Worm (Caenorhabditis elegans) whole organism, L1 larva: ENCODE results near the gene ncs-3.

Source experiments
- C04F5.9 ChIP-seq: sonication (generic microtip); optimal IDR thresholded peaks from 2 replicates; lab custom pipeline; 2016; ENCODE audit warnings: missing genetic modification characterization, missing compliant biosample characterization
- C16A3.4 ChIP-seq: fragments of 150-350 bp; optimal IDR thresholded peaks from 2 replicates; lab custom pipeline; 2014; ENCODE audit warnings: missing biosample characterization, missing genetic modification characterization
- F16B12.6 ChIP-seq: fragments of 150-350 bp; optimal IDR thresholded peaks from 2 replicates; lab custom pipeline; 2014; ENCODE audit warnings: missing biosample characterization, missing genetic modification characterization
- Y116A8C.19 ChIP-seq: sonication (generic microtip); optimal IDR thresholded peaks from 2 replicates; lab custom pipeline; 2016; ENCODE audit warnings: missing compliant biosample characterization, missing genetic modification characterization, borderline replicate concordance
- alr-1 ChIP-seq: fragments of 200-800 bp; sonication (Bioruptor generic); optimal IDR thresholded peaks from 2 replicates; lab custom pipeline; 2018; ENCODE audit warnings: borderline replicate concordance, mild to moderate bottlenecking, missing genetic modification characterization, missing compliant biosample characterization
- blmp-1 ChIP-seq: fragments of 150-350 bp; optimal IDR thresholded peaks from 2 replicates; lab custom pipeline; 2014; ENCODE audit warnings: missing biosample characterization, missing genetic modification characterization
- ceh-82 ChIP-seq, 3 experiments: fragments of 150-350 bp in 1 of 3; sonication (generic microtip) in 2 of 3; optimal IDR thresholded peaks; 2 replicates each; lab custom pipeline; 2014 to 2017; ENCODE audit warnings: missing biosample characterization in 3 of 3, missing genetic modification characterization in 3 of 3
- ceh-90 ChIP-seq: sonication (generic microtip); optimal IDR thresholded peaks from 2 replicates; lab custom pipeline; 2016; ENCODE audit warnings: missing genetic modification characterization, missing compliant biosample characterization
- dpl-1 ChIP-seq, 3 experiments: fragments of 150-350 bp in 2 of 3; sonication (generic microtip) in 1 of 3; optimal IDR thresholded peaks; 2 replicates each; lab custom pipeline; 2014 to 2017; ENCODE audit warnings: missing biosample characterization in 3 of 3, missing genetic modification characterization in 3 of 3, missing genetic modification reagents in 3 of 3
- efl-1 ChIP-seq, 4 experiments: fragments of 150-350 bp; optimal IDR thresholded peaks in 3 of 4; peaks in 1 of 4; 1 replicate in 1 of 4; 2 replicates in 3 of 4; lab custom pipeline; 2014; ENCODE audit warnings: missing biosample characterization in 2 of 4, missing genetic modification characterization in 2 of 4, missing genetic modification reagents in 2 of 4
- efl-3 ChIP-seq: fragments of 200-800 bp; sonication (Bioruptor generic); optimal IDR thresholded peaks from 2 replicates; lab custom pipeline; 2018; ENCODE audit warnings: mild to moderate bottlenecking, missing genetic modification characterization, missing compliant biosample characterization
- egl-27 ChIP-seq, 2 experiments: fragments of 150-350 bp in 1 of 2; sonication (generic microtip); optimal IDR thresholded peaks; 3 replicates each; lab custom pipeline; 2017 to 2018; ENCODE audit warnings: missing biosample characterization in 2 of 2, missing genetic modification characterization in 2 of 2, missing genetic modification reagents in 2 of 2
- elt-2 ChIP-seq: sonication (generic microtip); optimal IDR thresholded peaks from 2 replicates; lab custom pipeline; 2016; ENCODE audit warnings: missing genetic modification characterization, mild to moderate bottlenecking, inconsistent platforms, missing compliant biosample characterization, missing genetic modification reagents
- elt-3 ChIP-seq, 6 experiments: fragments of 150-350 bp in 1 of 6; sonication (generic microtip); optimal IDR thresholded peaks; 2 replicates each; lab custom pipeline; 2017 to 2018; ENCODE audit warnings: missing biosample characterization in 6 of 6, missing genetic modification characterization in 6 of 6, inconsistent platforms in 1 of 6
- ets-5 ChIP-seq: fragments of 200-800 bp; sonication (Bioruptor generic); IDR thresholded peaks from 2 replicates; pipeline ENCODE4 v1.3.6; 2022; ENCODE audit warnings: missing genetic modification characterization, missing compliant biosample characterization
- fkh-10 ChIP-seq: sonication (generic microtip); optimal IDR thresholded peaks from 2 replicates; lab custom pipeline; 2017; ENCODE audit warnings: missing biosample characterization, missing genetic modification reagents, missing genetic modification characterization
- fkh-4 ChIP-seq: sonication (generic microtip); optimal IDR thresholded peaks from 2 replicates; lab custom pipeline; 2016; ENCODE audit warnings: missing compliant biosample characterization, missing genetic modification characterization, borderline replicate concordance
- grh-1 ChIP-seq: fragments of 200-800 bp; sonication (Bioruptor generic); IDR thresholded peaks from 2 replicates; pipeline ENCODE4 v1.3.6; 2022; ENCODE audit warnings: missing genetic modification reagents, missing genetic modification characterization, missing compliant biosample characterization
- hlh-4 ChIP-seq: sonication (generic microtip); optimal IDR thresholded peaks from 2 replicates; lab custom pipeline; 2016; ENCODE audit warnings: mild to moderate bottlenecking, missing genetic modification characterization, missing compliant biosample characterization
- isw-1 ChIP-seq: fragments of 200-800 bp; sonication (Bioruptor generic); IDR thresholded peaks from 2 replicates; pipeline ENCODE4 v1.3.6; 2022; ENCODE audit warnings: missing genetic modification characterization, missing compliant biosample characterization
- lin-13 ChIP-seq: fragments of 150-350 bp; optimal IDR thresholded peaks from 2 replicates; lab custom pipeline; 2014; ENCODE audit warnings: missing biosample characterization, missing genetic modification reagents, missing genetic modification characterization
- lin-14 ChIP-seq: fragments of 200-800 bp; sonication (Bioruptor generic); optimal IDR thresholded peaks from 2 replicates; lab custom pipeline; 2018; ENCODE audit warnings: mild to moderate bottlenecking, missing genetic modification characterization, moderate library complexity, missing compliant biosample characterization
- lin-35 ChIP-seq, 2 experiments: fragments of 150-350 bp; optimal IDR thresholded peaks; 2 replicates each; lab custom pipeline; 2014; ENCODE audit warnings: missing biosample characterization in 2 of 2, missing genetic modification characterization in 2 of 2, missing genetic modification reagents in 2 of 2
- lin-39 ChIP-seq: fragments of 150-350 bp; optimal IDR thresholded peaks from 2 replicates; lab custom pipeline; 2014; ENCODE audit warnings: missing biosample characterization, missing genetic modification reagents, missing genetic modification characterization
- lir-3 ChIP-seq: sonication (generic microtip); optimal IDR thresholded peaks from 2 replicates; lab custom pipeline; 2016; ENCODE audit warnings: mild to moderate bottlenecking, missing genetic modification characterization, moderate library complexity, missing compliant biosample characterization; ENCODE audit not compliant: poor library complexity
- lsy-2 ChIP-seq, 2 experiments: fragments of 150-350 bp; optimal IDR thresholded peaks; 2 replicates each; lab custom pipeline; 2014; ENCODE audit warnings: missing biosample characterization in 2 of 2, missing genetic modification characterization in 2 of 2
- mab-9 ChIP-seq: fragments of 200-800 bp; sonication (Bioruptor generic); IDR thresholded peaks from 2 replicates; pipeline ENCODE4 v1.3.6; 2022; ENCODE audit warnings: missing genetic modification reagents, missing genetic modification characterization, missing compliant biosample characterization
- mdl-1 ChIP-seq, 2 experiments: fragments of 150-350 bp; optimal IDR thresholded peaks; 2 replicates each; lab custom pipeline; 2014 to 2017; ENCODE audit warnings: missing biosample characterization in 2 of 2, missing genetic modification characterization in 2 of 2, inconsistent platforms in 1 of 2
- mef-2 ChIP-seq: fragments of 150-350 bp; optimal IDR thresholded peaks from 2 replicates; lab custom pipeline; 2014; ENCODE audit warnings: missing biosample characterization, missing genetic modification characterization
- nhr-47 ChIP-seq: sonication (generic microtip); optimal IDR thresholded peaks from 2 replicates; lab custom pipeline; 2016; ENCODE audit warnings: mild to moderate bottlenecking, missing genetic modification characterization, moderate library complexity, missing compliant biosample characterization
- nhr-71 ChIP-seq: sonication (generic microtip); optimal IDR thresholded peaks from 2 replicates; lab custom pipeline; 2016; ENCODE audit warnings: mild to moderate bottlenecking, missing genetic modification characterization, moderate library complexity, missing compliant biosample characterization
- nhr-77 ChIP-seq: fragments of 150-350 bp; optimal IDR thresholded peaks from 2 replicates; lab custom pipeline; 2014; ENCODE audit warnings: missing biosample characterization, missing genetic modification characterization
- nhr-85 ChIP-seq: sonication (generic microtip); peaks from one replicate; lab custom pipeline; 2016; ENCODE audit warnings: missing genetic modification characterization, inconsistent platforms, missing compliant biosample characterization
- nhr-90 ChIP-seq: sonication (generic microtip); optimal IDR thresholded peaks from 2 replicates; lab custom pipeline; 2016; ENCODE audit warnings: mild to moderate bottlenecking, missing genetic modification characterization, missing compliant biosample characterization; ENCODE audit not compliant: poor library complexity
- pag-3 ChIP-seq: sonication (generic microtip); optimal IDR thresholded peaks from 2 replicates; lab custom pipeline; 2017; ENCODE audit warnings: missing genetic modification characterization, mild to moderate bottlenecking, missing compliant biosample characterization, antibody characterized with exemption, borderline replicate concordance; ENCODE audit not compliant: insufficient read depth
- pax-3 ChIP-seq: fragments of 200-800 bp; sonication (Bioruptor generic); optimal IDR thresholded peaks from 2 replicates; lab custom pipeline; 2018; ENCODE audit warnings: mild to moderate bottlenecking, missing genetic modification characterization, moderate library complexity, missing compliant biosample characterization
- pqm-1 ChIP-seq: sonication (generic microtip); optimal IDR thresholded peaks from 3 replicates; lab custom pipeline; 2017; ENCODE audit warnings: missing biosample characterization, missing genetic modification characterization
- rnt-1 ChIP-seq: sonication (generic microtip); optimal IDR thresholded peaks from 2 replicates; lab custom pipeline; 2016; ENCODE audit warnings: mild to moderate bottlenecking, missing genetic modification characterization, moderate library complexity, missing compliant biosample characterization
- skn-1 ChIP-seq: fragments of 150-350 bp; optimal IDR thresholded peaks from 2 replicates; lab custom pipeline; 2014; ENCODE audit warnings: missing biosample characterization, missing genetic modification characterization
- sox-4 ChIP-seq: sonication (generic microtip); optimal IDR thresholded peaks from 2 replicates; lab custom pipeline; 2016; ENCODE audit warnings: missing genetic modification characterization, missing compliant biosample characterization
- sup-37 ChIP-seq: fragments of 200-800 bp; sonication (Bioruptor generic); optimal IDR thresholded peaks from 2 replicates; lab custom pipeline; 2018; ENCODE audit warnings: mild to moderate bottlenecking, missing genetic modification characterization, missing compliant biosample characterization
- tbx-2 ChIP-seq: sonication (generic microtip); optimal IDR thresholded peaks from 2 replicates; lab custom pipeline; 2016; ENCODE audit warnings: missing genetic modification characterization, missing compliant biosample characterization
- unc-130 ChIP-seq: fragments of 150-350 bp; optimal IDR thresholded peaks from 2 replicates; lab custom pipeline; 2017; ENCODE audit warnings: missing biosample characterization, missing genetic modification characterization, inconsistent platforms
- unc-62 ChIP-seq: fragments of 150-350 bp; optimal IDR thresholded peaks from 2 replicates; lab custom pipeline; 2014; ENCODE audit warnings: missing biosample characterization, missing genetic modification reagents, missing genetic modification characterization
- vab-15 ChIP-seq: sonication (generic microtip); optimal IDR thresholded peaks from 2 replicates; lab custom pipeline; 2017; ENCODE audit warnings: missing genotype, mild to moderate bottlenecking, missing genetic modification characterization, missing compliant biosample characterization
- xbp-1 ChIP-seq: sonication (generic microtip); optimal IDR thresholded peaks from 2 replicates; lab custom pipeline; 2016; ENCODE audit warnings: missing genetic modification characterization, missing compliant biosample characterization
- zip-4 ChIP-seq: fragments of 200-800 bp; sonication (Bioruptor generic); optimal IDR thresholded peaks from 2 replicates; lab custom pipeline; 2018; ENCODE audit warnings: mild to moderate bottlenecking, missing genetic modification characterization, moderate library complexity, missing compliant biosample characterization

ncs-3 gene

ce11 chrX:1026722-1027121 is 27.2 kb upstream of the ncs-3 start (continued):
- TF ChIP-seq grh-1 (peak; percentile 12; the same call in 1 of the 2 replicates), efl-1 (optimal IDR thresholded peaks at IDR 0.05; lab: Kevin White, UChicago) (no peak), efl-1 (GFP tag; optimal IDR thresholded peaks at IDR 0.05 in 1 of 2; lab: Kevin White, UChicago) (no peak), nhr-47 (tag; lab: Kevin White, UChicago) (peak; percentile 32), blmp-1 (peak; percentile 40), pqm-1 (tag; lab: Kevin White, UChicago) (no peak)

ce11 chrX:1027370-1027769 is 26.5 kb upstream of the ncs-3 start:
- TF ChIP-seq fkh-10 = no peak
- TF ChIP-seq mef-2 = no peak
- no peak for TF ChIP-seq hlh-4 (tag; lab: Kevin White, UChicago)
- TF ChIP-seq fkh-4 = no peak
- TF ChIP-seq isw-1 (GFP tag; lab: Robert Waterston, UW) = no peak
- no peak for TF ChIP-seq elt-3 (tag; optimal IDR thresholded peaks at IDR 0.05; lab: Kevin White, UChicago)
- TF ChIP-seq unc-130 (tag; lab: Kevin White, UChicago) = no peak
- TF ChIP-seq efl-3 = no peak
- no peak for TF ChIP-seq unc-62 (GFP tag; lab: Kevin White, UChicago)
- TF ChIP-seq mdl-1 (tag; optimal IDR thresholded peaks at IDR 0.05; lab: Kevin White, UChicago) = no peak
- TF ChIP-seq mab-9 (GFP tag; lab: Robert Waterston, UW) = no peak
- TF ChIP-seq Y116A8C.19 (tag; lab: Kevin White, UChicago) = no peak
- no peak for TF ChIP-seq nhr-71
- TF ChIP-seq, all 84 proteins: peak for 0

- TF ChIP-seq lin-13 (no peak), sox-4 (tag; lab: Kevin White, UChicago) (no peak), ceh-90 (tag; lab: Kevin White, UChicago) (no peak), pax-3 (tag; lab: Kevin White, UChicago) (no peak), zip-4 (GFP tag; lab: Kevin White, UChicago) (no peak), tbx-2 (no peak), nhr-90 (tag; lab: Kevin White, UChicago) (no peak), grh-1 (no peak), dpl-1 (GFP tag; optimal IDR thresholded peaks at IDR 0.05; lab: Kevin White, UChicago) (no peak), egl-27 (tag; optimal IDR thresholded peaks at IDR 0.05; lab: Kevin White, UChicago) (no peak), rnt-1 (tag; lab: Kevin White, UChicago) (no peak), nhr-77 (tag; lab: Kevin White, UChicago) (no peak), lin-39 (tag; lab: Kevin White, UChicago) (no peak), efl-1 (optimal IDR thresholded peaks at IDR 0.05; lab: Kevin White, UChicago) (no peak), efl-1 (GFP tag; optimal IDR thresholded peaks at IDR 0.05 in 1 of 2; lab: Kevin White, UChicago) (no peak), ets-5 (no peak), alr-1 (tag; lab: Kevin White, UChicago) (no peak), F16B12.6 (no peak), sup-37 (no peak), pag-3 (tag; lab: Kevin White, UChicago) (no peak)
- TF ChIP-seq, all 84 proteins: peak for 0
Measured at ce11 chrX:1030867-1031266, 23.0 kb upstream of the ncs-3 start.

- TF ChIP-seq C04F5.9 (tag; lab: Kevin White, UChicago) (no peak), lsy-2 (tag; optimal IDR thresholded peaks at IDR 0.05; lab: Kevin White, UChicago) (peak in 1 of 2 experiments; percentile 40), nhr-85 (no peak), lin-14 (GFP tag; lab: Kevin White, UChicago) (peak; percentile 75), nhr-71 (peak; percentile 21), elt-2 (no peak), alr-1 (tag; lab: Kevin White, UChicago) (no peak), dpl-1 (GFP tag; optimal IDR thresholded peaks at IDR 0.05; lab: Kevin White, UChicago) (peak in 2 of 3 experiments; percentile 3 to 33), ceh-82 (tag; optimal IDR thresholded peaks at IDR 0.05; lab: Kevin White, UChicago) (peak in 1 of 3 experiments; percentile 33), vab-15 (peak; percentile 33), lin-35 (GFP tag; optimal IDR thresholded peaks at IDR 0.05; lab: Kevin White, UChicago) (peak; percentile 23 to 46), lir-3 (tag; lab: Kevin White, UChicago) (no peak), xbp-1 (tag; lab: Kevin White, UChicago) (peak; percentile 20), skn-1 (tag; lab: Kevin White, UChicago) (peak; percentile 65), C16A3.4 (peak; percentile 5)
Measured at ce11 chrX:1035039-1035598, 18.8 kb upstream of the ncs-3 start, which contains the start of the genes stau-1 and sec-22. stau-1 (minus strand) TSS chrX:1035286. sec-22 (plus strand) TSS chrX:1035548.
